Fruit fly (Drosophila melanogaster) whole organism, embryonic: Measurements from ENCODE around the gene lin-52.
A peak's percentile ranks its signal among the peaks of the same experiment; 100 is the strongest.

ENCODE experiments used
- Ada2b ChIP-seq: fragments of 200-800 bp; sonication (Bioruptor generic); IDR thresholded peaks from 2 replicates; pipeline ENCODE4 v1.3.6; 2022; ENCODE audit warnings: missing biosample characterization, missing genetic modification characterization
- Adf1 ChIP-seq: fragments of 200-800 bp; sonication (Bioruptor generic); IDR thresholded peaks from 2 replicates; pipeline ENCODE4 v1.3.6; 2022; ENCODE audit warnings: missing biosample characterization, missing genetic modification characterization
- BEAF-32 ChIP-seq: fragments of 200-800 bp; sonication (Bioruptor generic); optimal IDR thresholded peaks from 3 replicates; lab custom pipeline; 2017; ENCODE audit warnings: missing biosample characterization, missing genetic modification characterization, mild to moderate bottlenecking, moderate library complexity, missing genetic modification reagents
- Bgb ChIP-seq: fragments of 200-800 bp; sonication (Bioruptor generic); IDR thresholded peaks from 2 replicates; pipeline ENCODE4 v1.3.6; 2022; ENCODE audit warnings: missing biosample characterization, missing genetic modification characterization; ENCODE audit not compliant: partially characterized antibody
- Bteb2 ChIP-seq: fragments of 200-800 bp; sonication (Bioruptor generic); optimal IDR thresholded peaks from 2 replicates; lab custom pipeline; 2016; ENCODE audit warnings: missing biosample characterization, missing genetic modification characterization
- CG1024 ChIP-seq: fragments of 200-800 bp; sonication (Bioruptor generic); IDR thresholded peaks from 2 replicates; pipeline ENCODE4 v1.3.6; 2022; ENCODE audit warnings: missing biosample characterization, missing genetic modification characterization
- CG10431 ChIP-seq: fragments of 200-800 bp; sonication (Bioruptor generic); optimal IDR thresholded peaks from 3 replicates; lab custom pipeline; 2018; ENCODE audit warnings: missing biosample characterization, mild to moderate bottlenecking, missing genetic modification characterization
- CG12769 ChIP-seq: fragments of 200-800 bp; sonication (Bioruptor generic); optimal IDR thresholded peaks from 2 replicates; lab custom pipeline; 2019; ENCODE audit warnings: missing biosample characterization, mild to moderate bottlenecking, missing genetic modification characterization, moderate library complexity
- CG13123 ChIP-seq: fragments of 200-800 bp; sonication (Bioruptor generic); optimal IDR thresholded peaks from 2 replicates; lab custom pipeline; 2016; ENCODE audit warnings: missing biosample characterization, missing genetic modification characterization
- CG14710 ChIP-seq: fragments of 200-800 bp; sonication (Bioruptor generic); optimal IDR thresholded peaks from 3 replicates; lab custom pipeline; 2019; ENCODE audit warnings: missing biosample characterization, mild to moderate bottlenecking, missing genetic modification characterization, moderate library complexity
- CG15073 ChIP-seq: fragments of 200-800 bp; sonication (Bioruptor generic); optimal IDR thresholded peaks from 2 replicates; lab custom pipeline; 2016; ENCODE audit warnings: missing biosample characterization, missing genetic modification characterization
- CG17328 ChIP-seq: fragments of 200-800 bp; sonication (Bioruptor generic); IDR thresholded peaks from 2 replicates; pipeline ENCODE4 v1.3.6; 2022; ENCODE audit warnings: missing biosample characterization, missing genetic modification characterization
- CG30403 ChIP-seq: fragments of 200-800 bp; sonication (Bioruptor generic); optimal IDR thresholded peaks from 3 replicates; lab custom pipeline; 2016; ENCODE audit warnings: missing biosample characterization, missing genetic modification characterization
- CG33213 ChIP-seq: fragments of 200-800 bp; sonication (Bioruptor generic); optimal IDR thresholded peaks from 3 replicates; lab custom pipeline; 2016; ENCODE audit warnings: missing biosample characterization, missing genetic modification characterization
- CG3838 ChIP-seq: fragments of 200-800 bp; sonication (Bioruptor generic); optimal IDR thresholded peaks from 3 replicates; lab custom pipeline; 2016; ENCODE audit warnings: missing biosample characterization, missing genetic modification characterization
- CG4617 ChIP-seq: fragments of 200-800 bp; sonication (Bioruptor generic); optimal IDR thresholded peaks from 3 replicates; lab custom pipeline; 2016; ENCODE audit warnings: missing biosample characterization, missing genetic modification characterization, borderline replicate concordance
- CG6791 ChIP-seq: fragments of 200-800 bp; sonication (Bioruptor generic); IDR thresholded peaks from 3 replicates; pipeline ENCODE4 v1.3.6; 2022; ENCODE audit warnings: missing biosample characterization, missing genetic modification characterization; ENCODE audit not compliant: partially characterized antibody
- CG6813 ChIP-seq: fragments of 200-800 bp; sonication (Bioruptor generic); optimal IDR thresholded peaks from 2 replicates; lab custom pipeline; 2017; ENCODE audit warnings: missing biosample characterization, missing genetic modification characterization, mild to moderate bottlenecking, moderate library complexity, missing genetic modification reagents
- CG7372 ChIP-seq: fragments of 200-800 bp; sonication (Bioruptor generic); IDR thresholded peaks from 2 replicates; pipeline ENCODE4 v1.3.6; 2022; ENCODE audit warnings: missing biosample characterization, missing genetic modification characterization
- CG8765 ChIP-seq: fragments of 200-800 bp; sonication (Bioruptor generic); IDR thresholded peaks from 2 replicates; pipeline ENCODE4 v1.3.6; 2022; ENCODE audit warnings: missing biosample characterization, missing genetic modification characterization
- CTCF ChIP-seq: fragments of 200-800 bp; sonication (Bioruptor generic); optimal IDR thresholded peaks from 2 replicates; lab custom pipeline; 2017; ENCODE audit warnings: missing biosample characterization, mild to moderate bottlenecking, missing genetic modification characterization, moderate library complexity
- Doc3 ChIP-seq: fragments of 200-800 bp; sonication (Bioruptor generic); IDR thresholded peaks from 3 replicates; pipeline ENCODE4 v1.3.6; 2022; ENCODE audit warnings: missing biosample characterization, missing genetic modification characterization; ENCODE audit not compliant: partially characterized antibody
- Hr3 ChIP-seq: fragments of 200-800 bp; sonication (Bioruptor generic); optimal IDR thresholded peaks from 3 replicates; lab custom pipeline; 2016; ENCODE audit warnings: missing biosample characterization, missing genetic modification characterization
- Lpt ChIP-seq: fragments of >200 bp; optimal IDR thresholded peaks from 2 replicates; lab custom pipeline; 2018; ENCODE audit warnings: missing biosample characterization, missing genetic modification characterization
- Mes4 ChIP-seq: fragments of 200-800 bp; sonication (Bioruptor generic); optimal IDR thresholded peaks from 2 replicates; lab custom pipeline; 2016; ENCODE audit warnings: missing biosample characterization, missing genetic modification characterization
- Ravus ChIP-seq: fragments of 200-800 bp; sonication (Bioruptor generic); IDR thresholded peaks from 2 replicates; pipeline ENCODE4 v1.3.6; 2022; ENCODE audit warnings: missing biosample characterization, missing genetic modification characterization
- Tbp ChIP-seq: fragments of >200 bp; optimal IDR thresholded peaks from 2 replicates; lab custom pipeline; 2018; ENCODE audit warnings: missing biosample characterization, missing genetic modification characterization
- Usf ChIP-seq: fragments of 200-800 bp; sonication (Bioruptor generic); optimal IDR thresholded peaks from 2 replicates; lab custom pipeline; 2017; ENCODE audit warnings: missing genotype, missing biosample characterization, missing genetic modification characterization
- Vsx1 ChIP-seq: fragments of 200-800 bp; sonication (Bioruptor generic); optimal IDR thresholded peaks from 2 replicates; lab custom pipeline; 2017; ENCODE audit warnings: missing biosample characterization, mild to moderate bottlenecking, missing genetic modification characterization, missing genetic modification reagents
- aop ChIP-seq: fragments of 200-800 bp; sonication (Bioruptor generic); IDR thresholded peaks from 2 replicates; pipeline ENCODE4 v1.3.6; 2022; ENCODE audit warnings: missing biosample characterization, missing genetic modification characterization
- ap ChIP-seq: fragments of 200-800 bp; sonication (Bioruptor generic); IDR thresholded peaks from 2 replicates; pipeline ENCODE4 v1.3.6; 2022; ENCODE audit warnings: missing biosample characterization, missing genetic modification characterization
- ase ChIP-seq: fragments of 200-800 bp; sonication (Bioruptor generic); IDR thresholded peaks from 3 replicates; pipeline ENCODE4 v1.3.6; 2022; ENCODE audit warnings: missing biosample characterization, missing genetic modification characterization
- bab2 ChIP-seq: fragments of 200-800 bp; sonication (Bioruptor generic); optimal IDR thresholded peaks from 2 replicates; lab custom pipeline; 2016; ENCODE audit warnings: missing biosample characterization, missing genetic modification characterization
- cato ChIP-seq: fragments of 200-800 bp; sonication (Bioruptor generic); optimal IDR thresholded peaks from 2 replicates; lab custom pipeline; 2016; ENCODE audit warnings: missing biosample characterization, missing genetic modification characterization, borderline replicate concordance
- caup ChIP-seq: fragments of 200-800 bp; sonication (Bioruptor generic); optimal IDR thresholded peaks from 3 replicates; lab custom pipeline; 2017; ENCODE audit warnings: missing biosample characterization, mild to moderate bottlenecking, missing genetic modification characterization, moderate library complexity; ENCODE audit not compliant: severe bottlenecking
- chn ChIP-seq: fragments of 200-800 bp; sonication (Bioruptor generic); optimal IDR thresholded peaks from 2 replicates; lab custom pipeline; 2016; ENCODE audit warnings: missing biosample characterization, missing genetic modification characterization
- croc ChIP-seq: fragments of 200-800 bp; sonication (Bioruptor generic); conservative IDR thresholded peaks from 3 replicates; pipeline ENCODE4 v1.3.6; 2022; ENCODE audit warnings: missing biosample characterization, missing genetic modification characterization
- da ChIP-seq: fragments of 200-800 bp; sonication (Bioruptor generic); optimal IDR thresholded peaks from 2 replicates; lab custom pipeline; 2016; ENCODE audit warnings: missing biosample characterization, missing genetic modification characterization
- fd3F ChIP-seq: fragments of 200-800 bp; sonication (Bioruptor generic); optimal IDR thresholded peaks from 2 replicates; lab custom pipeline; 2018; ENCODE audit warnings: missing biosample characterization, mild to moderate bottlenecking, missing genetic modification characterization, moderate library complexity
- fd64A ChIP-seq: fragments of 200-800 bp; sonication (Bioruptor generic); optimal IDR thresholded peaks from 3 replicates; lab custom pipeline; 2018; ENCODE audit warnings: missing biosample characterization, mild to moderate bottlenecking, missing genetic modification characterization
- grau ChIP-seq: fragments of 200-800 bp; optimal IDR thresholded peaks from 3 replicates; lab custom pipeline; 2019; ENCODE audit warnings: missing biosample characterization, mild to moderate bottlenecking, missing genetic modification characterization, moderate library complexity
- jigr1 ChIP-seq: fragments of 200-800 bp; sonication (Bioruptor generic); IDR thresholded peaks from 3 replicates; pipeline ENCODE4 v1.3.6; 2022; ENCODE audit warnings: missing biosample characterization, missing genetic modification characterization
- lmd ChIP-seq: fragments of 200-800 bp; sonication (Bioruptor generic); IDR thresholded peaks from 2 replicates; pipeline ENCODE4 v1.3.6; 2022; ENCODE audit warnings: missing biosample characterization, missing genetic modification characterization
- otp ChIP-seq: fragments of 200-800 bp; sonication (Bioruptor generic); IDR thresholded peaks from 3 replicates; pipeline ENCODE4, ENCODE4 v1.3.6; 2022; ENCODE audit warnings: missing biosample characterization, missing genetic modification characterization
- p53 ChIP-seq: fragments of 200-800 bp; sonication (Bioruptor generic); optimal IDR thresholded peaks from 2 replicates; lab custom pipeline; 2016; ENCODE audit warnings: missing biosample characterization, missing genetic modification characterization
- slbo ChIP-seq: fragments of 200-800 bp; sonication (Bioruptor generic); IDR thresholded peaks from 2 replicates; pipeline ENCODE4 v1.3.6; 2022; ENCODE audit warnings: missing biosample characterization, missing genetic modification characterization
- sr ChIP-seq: fragments of 200-800 bp; sonication (Bioruptor generic); IDR thresholded peaks from 3 replicates; pipeline ENCODE4 v1.3.6; 2022; ENCODE audit warnings: missing biosample characterization, missing genetic modification characterization
- sug ChIP-seq: fragments of 200-800 bp; optimal IDR thresholded peaks from 2 replicates; lab custom pipeline; 2019; ENCODE audit warnings: missing biosample characterization, mild to moderate bottlenecking, missing genetic modification characterization, moderate library complexity
- trh ChIP-seq: fragments of 200-800 bp; sonication (Bioruptor generic); optimal IDR thresholded peaks from 2 replicates; lab custom pipeline; 2016; ENCODE audit warnings: missing biosample characterization, missing genetic modification characterization
- wdn ChIP-seq: fragments of 200-800 bp; sonication (Bioruptor generic); IDR thresholded peaks from 2 replicates; pipeline ENCODE4 v1.3.6; 2022; ENCODE audit warnings: missing biosample characterization, missing genetic modification characterization
- wek ChIP-seq: fragments of 200-800 bp; sonication (Bioruptor generic); optimal IDR thresholded peaks from 3 replicates; lab custom pipeline; 2018; ENCODE audit warnings: missing biosample characterization, mild to moderate bottlenecking, missing genetic modification characterization, moderate library complexity
- wor ChIP-seq: fragments of 200-800 bp; sonication (Bioruptor generic); IDR thresholded peaks from 2 replicates; pipeline ENCODE4 v1.3.6; 2022; ENCODE audit warnings: missing biosample characterization, missing genetic modification characterization

The lin-52 gene

dm6 chrX:5718476-5719012 lies 36.2 kb downstream of the lin-52 start (continued):
- TF ChIP-seq Doc3 (GFP tag; lab: Robert Waterston, UW) (no peak), da (GFP tag; lab: Kevin White, UChicago) (no peak), CG4617 (no peak), fd3F (peak; percentile 81), CG1024 (GFP tag; lab: Robert Waterston, UW) (no peak), CG10431 (GFP tag; lab: Kevin White, UChicago) (no peak), p53 (GFP tag; lab: Kevin White, UChicago) (no peak), CG14710 (tag; lab: Kevin White, UChicago) (no peak), jigr1 (GFP tag; lab: Robert Waterston, UW) (no peak), ase (peak; percentile 16; the same call in 1 of the 3 replicates), wor (no peak), CG7372 (peak; percentile 74), CG13123 (GFP tag; lab: Kevin White, UChicago) (no peak), CG33213 (GFP tag; lab: Kevin White, UChicago) (no peak), otp (peak; percentile 38; the same call in 1 of the 3 replicates), wdn (peak; percentile 69), grau (tag; lab: Kevin White, UChicago) (peak; percentile 91), Usf (GFP tag; lab: Kevin White, UChicago) (no peak), CG17328 (GFP tag; lab: Robert Waterston, UW) (peak; percentile 43), cato (GFP tag; lab: Kevin White, UChicago) (no peak), CG12769 (tag; lab: Kevin White, UChicago) (peak; percentile 66), croc (no peak), BEAF-32 (GFP tag; lab: Kevin White, UChicago) (no peak), Ravus (GFP tag; lab: Robert Waterston, UW) (no peak; the same call in 1 of the 2 replicates), aop (GFP tag; lab: Robert Waterston, UW) (no peak), bab2 (GFP tag; lab: Kevin White, UChicago) (peak; percentile 11), CG30403 (GFP tag; lab: Kevin White, UChicago) (peak; percentile 52), Adf1 (GFP tag; lab: Robert Waterston, UW) (peak; percentile 50), trh (GFP tag; lab: Kevin White, UChicago) (no peak), Bteb2 (GFP tag; lab: Kevin White, UChicago) (no peak), ap (GFP tag; lab: Robert Waterston, UW) (no peak), CG15073 (GFP tag; lab: Kevin White, UChicago) (no peak), CTCF (no peak), Vsx1 (no peak), CG8765 (GFP tag; lab: Robert Waterston, UW) (no peak), Bgb (GFP tag; lab: Robert Waterston, UW) (no peak), fd64A (no peak), chn (GFP tag; lab: Kevin White, UChicago) (no peak), Mes4 (GFP tag; lab: Kevin White, UChicago) (no peak), slbo (GFP tag; lab: Robert Waterston, UW) (peak; percentile 88), CG6813 (GFP tag; lab: Kevin White, UChicago) (peak; percentile 33), sug (tag; lab: Kevin White, UChicago) (peak; percentile 92), Hr3 (GFP tag; lab: Kevin White, UChicago) (peak; percentile 9), CG3838 (GFP tag; lab: Kevin White, UChicago) (no peak), wek (GFP tag; lab: Kevin White, UChicago) (no peak), Tbp (GFP tag; lab: Kevin White, UChicago) (no peak), caup (GFP tag; lab: Kevin White, UChicago) (peak; percentile 71), Ada2b (GFP tag; lab: Robert Waterston, UW) (peak; percentile 78), Lpt (GFP tag; lab: Kevin White, UChicago) (no peak), lmd (peak; percentile 71; the same call in 1 of the 2 replicates), CG6791 (GFP tag; lab: Robert Waterston, UW) (no peak), sr (GFP tag; lab: Robert Waterston, UW) (no peak)
